Fruit fly (Drosophila melanogaster) whole organism, adult: ENCODE data around the gene CG10298.

ENCODE experiments used
- CG11617 ChIP-seq: fragments of 200-800 bp; sonication (Bioruptor generic); optimal IDR thresholded peaks from 2 replicates; lab custom pipeline; 2017; ENCODE audit warnings: mild to moderate bottlenecking, missing biosample characterization, missing genetic modification reagents, missing genetic modification characterization
- CG12768 ChIP-seq: fragments of 200-800 bp; sonication (Bioruptor generic); optimal IDR thresholded peaks from 2 replicates; lab custom pipeline; 2017; ENCODE audit warnings: missing biosample characterization, missing genetic modification characterization, mild to moderate bottlenecking, moderate library complexity, missing genetic modification reagents
- CG14711 ChIP-seq: fragments of 200-800 bp; sonication (Bioruptor generic); optimal IDR thresholded peaks from 2 replicates; lab custom pipeline; 2018; ENCODE audit warnings: missing biosample characterization, mild to moderate bottlenecking, missing genetic modification characterization, moderate library complexity
- CG1620 ChIP-seq: fragments of 200-800 bp; sonication (Bioruptor generic); optimal IDR thresholded peaks from 2 replicates; lab custom pipeline; 2016; ENCODE audit warnings: missing biosample characterization, missing genetic modification characterization
- CG33017 ChIP-seq: fragments of 200-800 bp; sonication (Bioruptor generic); optimal IDR thresholded peaks from 2 replicates; lab custom pipeline; 2018; ENCODE audit warnings: missing biosample characterization, mild to moderate bottlenecking, missing genetic modification characterization, moderate library complexity
- CG5204 ChIP-seq: fragments of 200-800 bp; sonication (Bioruptor generic); optimal IDR thresholded peaks from 2 replicates; lab custom pipeline; 2016; ENCODE audit warnings: missing biosample characterization, missing genetic modification characterization
- CG7045 ChIP-seq: fragments of 200-800 bp; sonication (Bioruptor generic); optimal IDR thresholded peaks from 2 replicates; lab custom pipeline; 2017; ENCODE audit warnings: missing biosample characterization, mild to moderate bottlenecking, missing genetic modification characterization
- CG7101 ChIP-seq: fragments of 200-800 bp; sonication (Bioruptor generic); optimal IDR thresholded peaks from 2 replicates; lab custom pipeline; 2018; ENCODE audit warnings: missing biosample characterization, mild to moderate bottlenecking, missing genetic modification characterization, moderate library complexity
- Clk ChIP-seq: fragments of 200-800 bp; sonication (Bioruptor generic); optimal IDR thresholded peaks from 2 replicates; lab custom pipeline; 2017; ENCODE audit warnings: missing biosample characterization, missing genetic modification characterization
- Crg-1 ChIP-seq: fragments of 200-800 bp; sonication (Bioruptor generic); optimal IDR thresholded peaks from 2 replicates; lab custom pipeline; 2016; ENCODE audit warnings: missing biosample characterization, missing genetic modification characterization
- Hr96 ChIP-seq: fragments of 200-800 bp; sonication (Bioruptor generic); optimal IDR thresholded peaks from 2 replicates; lab custom pipeline; 2016; ENCODE audit warnings: missing biosample characterization, missing genetic modification characterization
- Mnt ChIP-seq: fragments of 200-800 bp; sonication (Bioruptor generic); optimal IDR thresholded peaks from 2 replicates; lab custom pipeline; 2016; ENCODE audit warnings: missing biosample characterization, mild to moderate bottlenecking, missing genetic modification characterization
- bab1 ChIP-seq: fragments of 200-800 bp; sonication (Bioruptor generic); optimal IDR thresholded peaks from 3 replicates; lab custom pipeline; 2019; ENCODE audit warnings: missing biosample characterization, mild to moderate bottlenecking, missing genetic modification characterization, moderate library complexity
- cic ChIP-seq: fragments of 200-800 bp; sonication (Bioruptor generic); optimal IDR thresholded peaks from 2 replicates; lab custom pipeline; 2017; ENCODE audit warnings: missing biosample characterization, mild to moderate bottlenecking, missing genetic modification characterization, moderate library complexity
- cnc ChIP-seq, 2 experiments: fragments of >200 bp; optimal IDR thresholded peaks; 2 replicates each; lab custom pipeline; 2017
- kay ChIP-seq: fragments of 200-800 bp; sonication (Bioruptor generic); peaks from one replicate; lab custom pipeline; 2016; ENCODE audit warnings: missing biosample characterization, missing genetic modification characterization, borderline replicate concordance
- ovo ChIP-seq: fragments of 200-800 bp; sonication (Bioruptor generic); optimal IDR thresholded peaks from 2 replicates; lab custom pipeline; 2016; ENCODE audit warnings: missing biosample characterization, missing genetic modification characterization
- pad ChIP-seq: fragments of 200-800 bp; sonication (Bioruptor generic); optimal IDR thresholded peaks from 3 replicates; lab custom pipeline; 2017; ENCODE audit warnings: missing biosample characterization, missing genetic modification characterization, mild to moderate bottlenecking, moderate library complexity, missing genetic modification reagents
- tj ChIP-seq: fragments of 200-800 bp; sonication (Bioruptor generic); optimal IDR thresholded peaks from 3 replicates; lab custom pipeline; 2017; ENCODE audit warnings: missing biosample characterization, mild to moderate bottlenecking, missing genetic modification characterization, moderate library complexity
- toe ChIP-seq: fragments of 200-800 bp; sonication (Bioruptor generic); optimal IDR thresholded peaks from 2 replicates; lab custom pipeline; 2016; ENCODE audit warnings: missing biosample characterization, missing genetic modification characterization

The CG10298 gene

DNA sequence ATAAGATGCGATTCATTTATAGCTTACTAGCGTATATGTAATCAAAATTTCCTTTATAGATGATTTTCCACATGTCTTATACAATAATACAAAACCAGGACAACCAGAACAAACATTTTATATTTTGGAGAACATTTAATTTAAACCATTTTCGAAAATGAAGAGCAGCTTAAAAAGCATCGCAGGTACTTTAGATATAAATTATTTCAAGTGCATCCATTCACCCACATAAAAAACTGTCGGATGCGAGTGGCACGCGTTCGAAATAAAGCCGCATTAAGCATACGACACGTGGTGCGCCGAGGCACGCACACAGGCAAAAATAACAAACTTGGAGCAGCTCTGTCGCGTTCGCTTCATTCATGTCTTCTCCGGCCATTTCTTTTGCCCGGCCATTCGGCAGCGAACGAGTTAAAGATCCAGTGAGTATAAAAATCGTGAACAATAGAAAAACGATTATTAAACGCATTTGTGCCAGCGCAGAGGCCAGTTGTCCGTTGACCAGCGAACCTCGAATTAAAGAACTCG lies 7.8 kb upstream of the CG10298 start, which contains the start of gene Osi19:
Gene Osi19, plus strand, starts transcription at position 457 of the 528 bp plus-strand sequence.
- TF ChIP-seq CG7101 (no peak), CG11617 (GFP tag; lab: Kevin White, UChicago) (no peak)

dm6 chr3R:6337397-6337796 lies 5.4 kb upstream of the CG10298 start:
- TF ChIP-seq Mnt: no peak
- TF ChIP-seq CG33017: no peak
- TF ChIP-seq CG11617 (GFP tag; lab: Kevin White, UChicago): no peak
- TF ChIP-seq CG12768 (GFP tag; lab: Kevin White, UChicago): no peak
- TF ChIP-seq cic (GFP tag; lab: Kevin White, UChicago): no peak
- no peak for TF ChIP-seq kay (GFP tag; lab: Kevin White, UChicago)
- no peak for TF ChIP-seq ovo (GFP tag; lab: Kevin White, UChicago)
- no peak for TF ChIP-seq Hr96 (GFP tag; lab: Kevin White, UChicago)
- TF ChIP-seq CG7045 (GFP tag; lab: Kevin White, UChicago): no peak
- no peak for TF ChIP-seq pad
- TF ChIP-seq Crg-1 (GFP tag; lab: Kevin White, UChicago): no peak

- no peak for TF ChIP-seq CG5204 (GFP tag; lab: Kevin White, UChicago)
- no peak for TF ChIP-seq Mnt
- no peak for TF ChIP-seq CG12768 (GFP tag; lab: Kevin White, UChicago)
- TF ChIP-seq bab1 (GFP tag; lab: Kevin White, UChicago): no peak
- TF ChIP-seq pad: no peak
- TF ChIP-seq ovo (GFP tag; lab: Kevin White, UChicago): no peak
- no peak for TF ChIP-seq CG7101
- no peak for TF ChIP-seq cnc (optimal IDR thresholded peaks at IDR 0.05; lab: Kevin White, UChicago)
- no peak for TF ChIP-seq Crg-1 (GFP tag; lab: Kevin White, UChicago)
- no peak for TF ChIP-seq CG1620 (GFP tag; lab: Kevin White, UChicago)
Measured at dm6 chr3R:6339795-6340194, 3.0 kb upstream of the CG10298 start, which contains the start of gene Osi20. Gene Osi20, plus strand, starts transcription at chr3R:6340095.

DNA sequence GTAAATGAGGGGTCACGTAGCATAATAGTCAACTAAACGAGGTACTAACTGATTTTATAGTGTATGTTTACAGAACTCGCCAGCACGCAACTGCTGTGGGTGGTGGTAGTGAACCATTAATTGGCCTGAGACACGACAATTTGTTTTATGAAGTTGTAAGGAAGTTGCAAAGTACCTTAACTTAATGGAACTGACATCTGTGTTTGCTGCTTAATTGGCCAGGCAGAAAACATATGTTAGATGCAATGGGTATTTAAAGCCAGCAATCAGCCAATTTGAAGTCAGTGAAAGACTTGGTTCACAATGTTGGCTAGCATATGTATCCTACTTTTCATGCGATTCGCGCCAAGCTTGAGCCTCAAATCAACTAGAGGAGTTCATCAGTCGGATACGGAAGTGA lies 1.1 kb upstream of the CG10298 start, which contains the start of gene CG17917:
Gene CG17917, plus strand, starts transcription at position 301 of the 400 bp plus-strand sequence.
- TF ChIP-seq CG14711 (tag; lab: Kevin White, UChicago) (no peak), CG1620 (GFP tag; lab: Kevin White, UChicago) (no peak), Clk (GFP tag; lab: Kevin White, UChicago) (no peak), pad (no peak), bab1 (GFP tag; lab: Kevin White, UChicago) (no peak), CG11617 (GFP tag; lab: Kevin White, UChicago) (no peak), ovo (GFP tag; lab: Kevin White, UChicago) (no peak), Hr96 (GFP tag; lab: Kevin White, UChicago) (no peak), tj (GFP tag; lab: Kevin White, UChicago) (no peak), cic (GFP tag; lab: Kevin White, UChicago) (no peak), cnc (optimal IDR thresholded peaks at IDR 0.05; lab: Kevin White, UChicago) (no peak), toe (GFP tag; lab: Kevin White, UChicago) (no peak), CG5204 (GFP tag; lab: Kevin White, UChicago) (no peak), Mnt (no peak), Crg-1 (GFP tag; lab: Kevin White, UChicago) (no peak), CG33017 (no peak), CG12768 (GFP tag; lab: Kevin White, UChicago) (no peak), kay (GFP tag; lab: Kevin White, UChicago) (no peak), CG7045 (GFP tag; lab: Kevin White, UChicago) (no peak), CG7101 (no peak)

dm6 chr3R:6343396-6344239 lies 816 bp downstream of the CG10298 start, which contains the start of gene CG17919:
Gene CG17919, plus strand, starts transcription at chr3R:6344029.
- TF ChIP-seq tj (GFP tag; lab: Kevin White, UChicago): no peak
- no peak for TF ChIP-seq CG14711 (tag; lab: Kevin White, UChicago)

DNA sequence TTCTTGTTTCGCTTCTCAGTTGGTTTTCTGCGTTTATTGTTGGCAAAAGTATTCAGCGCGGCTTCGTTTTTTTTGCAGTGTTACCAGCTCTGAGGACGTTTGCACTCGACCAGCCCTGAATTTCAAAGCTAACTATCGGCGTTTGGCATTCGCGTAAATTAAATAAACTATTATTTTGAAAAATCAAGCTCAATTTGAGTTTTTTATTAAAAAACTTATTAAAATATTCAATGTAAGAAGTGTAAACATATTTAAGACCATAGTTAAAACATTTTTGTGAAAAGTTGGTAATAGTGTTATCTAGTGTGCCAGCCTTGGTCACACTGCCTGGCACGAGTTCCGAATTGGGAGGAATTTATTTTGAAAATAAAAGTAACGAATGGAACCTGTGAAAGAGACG lies 3.0 kb downstream of the CG10298 start, which contains the start of the genes SmD2 and CG18048:
Gene SmD2, minus strand, starts transcription at position 98 of the 400 bp plus-strand sequence.
Gene CG18048, plus strand, starts transcription at position 298 of the 400 bp plus-strand sequence.
- peak; percentile 24 for TF ChIP-seq bab1 (GFP tag; lab: Kevin White, UChicago)
- peak; percentile 6 for TF ChIP-seq tj (GFP tag; lab: Kevin White, UChicago)
- peak; percentile 6 for TF ChIP-seq Hr96 (GFP tag; lab: Kevin White, UChicago)
- peak; percentile 65 for TF ChIP-seq Mnt
- TF ChIP-seq CG14711 (tag; lab: Kevin White, UChicago): peak; percentile 14
- peak; percentile 7 for TF ChIP-seq CG12768 (GFP tag; lab: Kevin White, UChicago)
- TF ChIP-seq cnc (optimal IDR thresholded peaks at IDR 0.05; lab: Kevin White, UChicago): no peak
- TF ChIP-seq CG1620 (GFP tag; lab: Kevin White, UChicago): peak; percentile 23
- TF ChIP-seq CG33017: no peak
- TF ChIP-seq Clk (GFP tag; lab: Kevin White, UChicago): no peak
- TF ChIP-seq CG5204 (GFP tag; lab: Kevin White, UChicago): peak; percentile 18
- TF ChIP-seq CG11617 (GFP tag; lab: Kevin White, UChicago): no peak
